Fruit fly (Drosophila melanogaster): ENCODE measurements around the gene Whamy.
A peak's percentile ranks its signal among the peaks of the same experiment; 100 is the strongest.

Whamy gene

DNA sequence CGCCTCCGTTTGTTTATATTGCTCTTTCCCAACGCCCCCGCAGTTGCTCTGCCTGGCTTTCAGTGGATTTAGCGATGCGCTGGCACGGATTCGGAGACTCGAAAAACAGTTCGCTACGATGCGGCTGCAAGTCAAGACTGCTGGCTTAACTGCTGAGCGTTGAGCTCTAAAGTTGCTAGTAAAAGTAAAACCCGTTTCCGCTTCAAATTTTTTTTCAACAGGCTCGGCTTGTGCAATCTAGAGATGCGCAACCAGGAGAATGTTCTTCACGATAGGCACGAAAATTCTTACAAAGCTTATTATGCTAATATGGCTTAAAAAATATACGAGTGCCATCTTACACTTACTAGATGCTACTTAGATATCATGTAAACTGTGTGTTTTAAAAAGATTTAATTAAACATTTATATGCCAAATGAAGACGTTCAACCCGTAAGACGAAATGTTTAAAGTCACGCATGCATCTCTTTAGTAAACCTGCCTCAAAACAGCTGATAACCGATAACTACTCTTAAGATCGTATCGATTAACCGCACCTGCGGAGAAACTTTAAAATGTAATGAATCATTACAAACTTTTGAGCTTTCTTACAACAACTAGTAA is 26.8 kb downstream of the Whamy start, which contains the start of gene CG12948 (continued):
- TF ChIP-seq CG2129 (GFP tag; IDR thresholded peaks at IDR 0.05; ENCODE audit: partially characterized antibody) (peak; percentile 92), CG18011 (GFP tag; optimal IDR thresholded peaks at IDR 0.05) (peak; percentile 23), ewg (GFP tag; optimal IDR thresholded peaks at IDR 0.05) (no peak), CG13287 (GFP tag; IDR thresholded peaks at IDR 0.05; ENCODE audit: partially characterized antibody) (peak; percentile 96), HLH54F (GFP tag; optimal IDR thresholded peaks at IDR 0.05) (peak; percentile 53), Dp (GFP tag; optimal IDR thresholded peaks at IDR 0.05) (no peak), lmd (GFP tag; IDR thresholded peaks at IDR 0.05) (peak; percentile 45), Ssrp (tag; optimal IDR thresholded peaks at IDR 0.05) (no peak), bsh (GFP tag; optimal IDR thresholded peaks at IDR 0.05) (peak in 1 of 2 experiments; percentile 45), CG3995 (GFP tag; optimal IDR thresholded peaks at IDR 0.05) (peak; percentile 52), luna (GFP tag; optimal IDR thresholded peaks at IDR 0.05) (no peak), Mad (GFP tag; optimal IDR thresholded peaks at IDR 0.05) (no peak), yki (optimal IDR thresholded peaks at IDR 0.05) (no peak), GATAe (GFP tag; conservative IDR thresholded peaks at IDR 0.05) (no peak), Nf-YB (GFP tag; optimal IDR thresholded peaks at IDR 0.05) (peak; percentile 17), CG10565 (GFP tag; optimal IDR thresholded peaks at IDR 0.05) (no peak), CG6683 (GFP tag; optimal IDR thresholded peaks at IDR 0.05) (no peak), zen2 (GFP tag; IDR thresholded peaks at IDR 0.05; ENCODE audit: partially characterized antibody) (peak; percentile 76; the same call in 1 of the 3 replicates), CG2199 (GFP tag; IDR thresholded peaks at IDR 0.05) (no peak), CG9876 (GFP tag; optimal IDR thresholded peaks at IDR 0.05) (no peak), wor (GFP tag; IDR thresholded peaks at IDR 0.05) (no peak), trem (tag; optimal IDR thresholded peaks at IDR 0.05) (peak; percentile 56), hbn (GFP tag; IDR thresholded peaks at IDR 0.05; ENCODE audit: partially characterized antibody) (peak; percentile 95), amos (GFP tag; IDR thresholded peaks at IDR 0.05; ENCODE audit: partially characterized antibody) (peak; percentile 77), CG12942 (GFP tag; optimal IDR thresholded peaks at IDR 0.05) (no peak), dmrt99B (tag; optimal IDR thresholded peaks at IDR 0.05) (no peak), crp (GFP tag; optimal IDR thresholded peaks at IDR 0.05) (peak; percentile 38 to 86), CG17802 (tag; optimal IDR thresholded peaks at IDR 0.05) (no peak), fd3F (GFP tag; optimal IDR thresholded peaks at IDR 0.05) (no peak), CG10209 (GFP tag; optimal IDR thresholded peaks at IDR 0.05) (no peak), chm (GFP tag; IDR thresholded peaks at IDR 0.05) (no peak), unc-4 (GFP tag; IDR thresholded peaks at IDR 0.05; ENCODE audit: partially characterized antibody) (peak; percentile 94), CG9437 (GFP tag; optimal IDR thresholded peaks at IDR 0.05) (peak; percentile 30), CG12104 (GFP tag; optimal IDR thresholded peaks at IDR 0.05) (peak; percentile 4), CG13894 (tag; optimal IDR thresholded peaks at IDR 0.05) (no peak), Dek (tag; optimal IDR thresholded peaks at IDR 0.05) (no peak), Antp (GFP tag; optimal IDR thresholded peaks at IDR 0.05) (peak; percentile 41), so (GFP tag; IDR thresholded peaks at IDR 0.05) (peak; percentile 26; the same call in 1 of the 3 replicates), pb (GFP tag; optimal IDR thresholded peaks at IDR 0.05) (no peak), CG14441 (GFP tag; IDR thresholded peaks at IDR 0.05) (0 out of 2 replicates have a peak, but pooled peaks have one; percentile 10), CG13624 (GFP tag; optimal IDR thresholded peaks at IDR 0.05) (peak; percentile 66), Hr51 (GFP tag; optimal IDR thresholded peaks at IDR 0.05) (peak in 1 of 2 experiments; percentile 36), gce (GFP tag; IDR thresholded peaks at IDR 0.05) (no peak), zf30C (GFP tag; optimal IDR thresholded peaks at IDR 0.05) (no peak), br (optimal IDR thresholded peaks at IDR 0.05) (no peak), en (GFP tag; optimal IDR thresholded peaks at IDR 0.05) (no peak), CG18619 (GFP tag; optimal IDR thresholded peaks at IDR 0.05) (no peak), Atf-2 (GFP tag; optimal IDR thresholded peaks at IDR 0.05) (peak; percentile 22), Med (GFP tag) (peak; percentile 91)

All from whole organism, embryonic.